Worm (Caenorhabditis elegans): ENCODE data around the gene inos-1.

ce11 chrII:11739199-11739598, 39.1 kb upstream of the inos-1 start, which contains the start of gene ctsa-1.2:
- TF ChIP-seq B0019.2 (GFP tag; conservative IDR thresholded peaks at IDR 0.05) (no peak), nhr-120 (GFP tag; IDR thresholded peaks at IDR 0.05) (no peak), nhr-179 (tag; optimal IDR thresholded peaks at IDR 0.05) (no peak), snpc-4 (GFP tag; optimal IDR thresholded peaks at IDR 0.05) (no peak), snpc-4 (tag; optimal IDR thresholded peaks at IDR 0.05) (no peak), pha-4 (tag; optimal IDR thresholded peaks at IDR 0.05) (no peak), ama-1 (optimal IDR thresholded peaks at IDR 0.05) (no peak), ama-1 (GFP tag; optimal IDR thresholded peaks at IDR 0.05) (no peak), aptf-3 (GFP tag; IDR thresholded peaks at IDR 0.05) (no peak), Y53F4B.3 (GFP tag; IDR thresholded peaks at IDR 0.05) (no peak), ceh-27 (GFP tag; optimal IDR thresholded peaks at IDR 0.05) (no peak), ztf-3 (GFP tag; optimal IDR thresholded peaks at IDR 0.05) (no peak)

All from whole organism, young adult.